Worm (Caenorhabditis elegans): Measurements from ENCODE around the gene srv-8.

Gene srv-8

DNA sequence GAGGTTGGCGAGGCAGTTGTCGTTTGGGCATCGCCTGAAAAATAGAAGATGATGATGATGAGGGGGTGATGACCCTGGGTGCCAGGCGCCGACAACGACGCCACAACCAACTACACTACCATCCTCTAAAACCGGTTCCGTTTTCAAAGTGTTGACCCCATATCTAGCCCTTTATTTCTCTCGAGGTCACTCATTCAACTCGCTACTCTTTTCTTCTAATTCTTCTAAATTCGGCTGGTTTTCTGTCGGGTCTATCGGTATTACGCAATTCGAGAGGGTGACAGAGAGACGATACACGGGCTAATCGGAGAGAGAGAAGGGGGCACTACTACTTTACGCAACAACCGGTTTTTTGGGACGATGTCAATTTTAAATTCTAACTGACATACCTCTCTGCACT is 49.2 kb downstream of the srv-8 start (continued):
- TF ChIP-seq mes-2 (tag; optimal IDR thresholded peaks at IDR 0.05; ENCODE audit: poor library complexity, severe bottlenecking) (peak; percentile 49), dve-1 (tag; optimal IDR thresholded peaks at IDR 0.05; ENCODE audit: insufficient read depth) (peak; percentile 26), nhr-6 (tag; optimal IDR thresholded peaks at IDR 0.05) (no peak), lin-13 (GFP tag; optimal IDR thresholded peaks at IDR 0.05) (no peak), cey-2 (tag; optimal IDR thresholded peaks at IDR 0.05; ENCODE audit: borderline replicate concordance, insufficient read depth) (peak; percentile 1), Y75B8A.6 (GFP tag; IDR thresholded peaks at IDR 0.05) (no peak), lin-1 (GFP tag; IDR thresholded peaks at IDR 0.05) (no peak), duxl-1 (tag; optimal IDR thresholded peaks at IDR 0.05; ENCODE audit: poor library complexity) (no peak), lin-38 (GFP tag; IDR thresholded peaks at IDR 0.05) (peak; percentile 38), Y105C5A.15 (GFP tag; IDR thresholded peaks at IDR 0.05) (no peak), arid-1 (GFP tag; conservative IDR thresholded peaks at IDR 0.05) (no peak), mxl-3 (GFP tag; optimal IDR thresholded peaks at IDR 0.05) (peak; percentile 57), daf-16 (GFP tag; optimal IDR thresholded peaks at IDR 0.05) (no peak), daf-16 (tag; optimal IDR thresholded peaks at IDR 0.05) (no peak), ceh-62 (tag; optimal IDR thresholded peaks at IDR 0.05) (no peak), nhr-28 (tag; optimal IDR thresholded peaks at IDR 0.05) (peak; percentile 90), madf-5 (GFP tag; IDR thresholded peaks at IDR 0.05) (0 out of 4 replicates have a peak, but pooled peaks of 1 of the 2 experiments have one; percentile 44), unc-39 (tag; optimal IDR thresholded peaks at IDR 0.05) (no peak), aha-1 (tag) (peak; percentile 96)

DNA sequence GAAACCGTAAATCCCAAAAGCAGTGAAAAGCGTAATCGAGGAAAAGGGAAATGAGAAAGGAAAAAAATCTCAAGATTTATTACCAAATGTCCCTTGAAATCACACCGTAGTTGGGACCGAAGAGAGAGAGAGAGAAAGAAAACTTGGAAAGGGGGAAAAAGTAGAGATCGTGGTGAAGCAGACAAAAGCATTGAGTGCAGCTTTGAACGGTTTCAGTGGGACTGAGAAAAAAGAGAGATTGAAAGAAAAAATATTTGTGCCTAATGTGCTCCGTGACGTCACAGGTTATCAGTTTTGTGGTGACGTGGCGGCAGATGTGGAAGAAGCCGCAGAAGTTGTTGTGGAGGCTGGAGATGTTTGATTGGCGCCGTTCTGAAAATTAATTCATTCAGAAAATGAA is 50.3 kb downstream of the srv-8 start:
- TF ChIP-seq nhr-25 (tag; optimal IDR thresholded peaks at IDR 0.05; ENCODE audit: borderline replicate concordance, insufficient read depth) (peak; percentile 23), duxl-1 (tag; optimal IDR thresholded peaks at IDR 0.05; ENCODE audit: poor library complexity) (peak; percentile 26), T20F7.1 (GFP tag; optimal IDR thresholded peaks at IDR 0.05) (no peak), aha-1 (tag) (peak; percentile 92)

DNA sequence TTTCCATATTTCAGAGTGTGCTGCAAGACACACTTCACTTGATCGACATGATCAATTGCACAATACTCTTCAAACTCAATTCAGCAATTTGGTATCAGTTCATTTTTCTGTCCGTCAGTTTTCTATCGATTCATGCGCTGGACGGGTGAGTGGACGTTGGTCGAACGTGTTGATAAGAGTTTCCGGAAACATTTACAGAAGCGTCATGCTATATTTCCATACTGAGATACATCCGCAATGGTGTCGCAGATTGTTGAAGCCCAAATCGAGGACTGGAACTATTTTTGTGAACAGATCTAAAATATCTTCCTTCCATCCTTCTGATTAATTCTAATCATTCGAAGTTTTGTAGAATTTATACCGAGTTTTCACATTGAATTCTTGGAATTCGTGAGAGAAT is 50.9 kb downstream of the srv-8 start:
- TF ChIP-seq snpc-4 (tag; optimal IDR thresholded peaks at IDR 0.05): no peak
- no peak for TF ChIP-seq ama-1 (optimal IDR thresholded peaks at IDR 0.05)
- TF ChIP-seq T20F7.1 (GFP tag; optimal IDR thresholded peaks at IDR 0.05): peak; percentile 31
- no peak for TF ChIP-seq rbr-2 (tag; optimal IDR thresholded peaks at IDR 0.05)
- TF ChIP-seq lin-39 (tag; optimal IDR thresholded peaks at IDR 0.05): no peak
- no peak for TF ChIP-seq T26A8.4 (GFP tag; IDR thresholded peaks at IDR 0.05)
- peak; percentile 66 for TF ChIP-seq mxl-3 (GFP tag; optimal IDR thresholded peaks at IDR 0.05)
- TF ChIP-seq lin-15B (tag; optimal IDR thresholded peaks at IDR 0.05): no peak
- TF ChIP-seq duxl-1 (tag; optimal IDR thresholded peaks at IDR 0.05; ENCODE audit: poor library complexity): no peak
- no peak for TF ChIP-seq cey-2 (tag; optimal IDR thresholded peaks at IDR 0.05; ENCODE audit: borderline replicate concordance, insufficient read depth)
- no peak for TF ChIP-seq vab-7 (GFP tag; IDR thresholded peaks at IDR 0.05)
- peak; percentile 48; the same call in 1 of the 2 replicates for TF ChIP-seq tra-1 (GFP tag; IDR thresholded peaks at IDR 0.05)
- TF ChIP-seq hmg-1.1 (GFP tag; IDR thresholded peaks at IDR 0.05): no peak
- TF ChIP-seq php-3 (GFP tag; IDR thresholded peaks at IDR 0.05): 0 out of 2 replicates have a peak, but pooled peaks have one; percentile 6
- TF ChIP-seq R02D3.7 (tag; optimal IDR thresholded peaks at IDR 0.05): no peak
- TF ChIP-seq tag-97 (GFP tag; IDR thresholded peaks at IDR 0.05): no peak
- no peak; the same call in 1 of the 2 replicates for TF ChIP-seq mdt-29 (GFP tag; IDR thresholded peaks at IDR 0.05)
- TF ChIP-seq set-16 (GFP tag; IDR thresholded peaks at IDR 0.05): no peak
- no peak for TF ChIP-seq ceh-44 (GFP tag; IDR thresholded peaks at IDR 0.05)
- TF ChIP-seq unc-62 (GFP tag; optimal IDR thresholded peaks at IDR 0.05 in 1 of 2): peak in 1 of 2 experiments; percentile 6
- TF ChIP-seq unc-62 (tag; optimal IDR thresholded peaks at IDR 0.05): no peak
- TF ChIP-seq nhr-102 (tag; optimal IDR thresholded peaks at IDR 0.05): no peak
- TF ChIP-seq ces-1 (GFP tag; optimal IDR thresholded peaks at IDR 0.05): no peak
- no peak for TF ChIP-seq jun-1 (tag; optimal IDR thresholded peaks at IDR 0.05)
- TF ChIP-seq F10B5.3 (tag; optimal IDR thresholded peaks at IDR 0.05): no peak
- no peak for TF ChIP-seq Y48G9A.11 (GFP tag; IDR thresholded peaks at IDR 0.05)
- TF ChIP-seq spr-3 (GFP tag; optimal IDR thresholded peaks at IDR 0.05): no peak
- no peak for TF ChIP-seq saeg-2 (GFP tag; IDR thresholded peaks at IDR 0.05)
- no peak for TF ChIP-seq nhr-111 (GFP tag; optimal IDR thresholded peaks at IDR 0.05)
- no peak for TF ChIP-seq F44E2.7 (GFP tag; IDR thresholded peaks at IDR 0.05)
- TF ChIP-seq dpl-1 (GFP tag; optimal IDR thresholded peaks at IDR 0.05): no peak
- no peak for TF ChIP-seq mes-2 (tag; optimal IDR thresholded peaks at IDR 0.05; ENCODE audit: poor library complexity, severe bottlenecking)
